Fruit fly (Drosophila melanogaster) whole organism, embryonic: Measurements from ENCODE around the gene CG7362.

Experiments
- Ada2b ChIP-seq: fragments of 200-800 bp; sonication (Bioruptor generic); IDR thresholded peaks from 2 replicates; pipeline ENCODE4 v1.3.6; 2022; ENCODE audit warnings: missing biosample characterization, missing genetic modification characterization
- Antp ChIP-seq: fragments of 200-800 bp; sonication (Bioruptor generic); optimal IDR thresholded peaks from 3 replicates; lab custom pipeline; 2016; ENCODE audit warnings: missing biosample characterization, missing genetic modification characterization
- BtbVII ChIP-seq: fragments of 200-800 bp; sonication (Bioruptor generic); optimal IDR thresholded peaks from 3 replicates; lab custom pipeline; 2017; ENCODE audit warnings: missing biosample characterization, mild to moderate bottlenecking, missing genetic modification characterization
- CG10431 ChIP-seq: fragments of 200-800 bp; sonication (Bioruptor generic); optimal IDR thresholded peaks from 3 replicates; lab custom pipeline; 2018; ENCODE audit warnings: missing biosample characterization, mild to moderate bottlenecking, missing genetic modification characterization
- CG10565 ChIP-seq: fragments of 200-800 bp; sonication (Bioruptor generic); optimal IDR thresholded peaks from 3 replicates; lab custom pipeline; 2016; ENCODE audit warnings: missing biosample characterization, mild to moderate bottlenecking, missing genetic modification characterization
- CG10979 ChIP-seq: fragments of 200-800 bp; sonication (Bioruptor generic); optimal IDR thresholded peaks from 2 replicates; lab custom pipeline; 2018; ENCODE audit warnings: missing biosample characterization, mild to moderate bottlenecking, missing genetic modification characterization, moderate library complexity
- CG12071 ChIP-seq: fragments of 200-800 bp; sonication (Bioruptor generic); optimal IDR thresholded peaks from 3 replicates; lab custom pipeline; 2018; ENCODE audit warnings: missing biosample characterization, mild to moderate bottlenecking, missing genetic modification characterization
- CG12104 ChIP-seq: fragments of 200-800 bp; sonication (Bioruptor generic); optimal IDR thresholded peaks from 3 replicates; lab custom pipeline; 2016; ENCODE audit warnings: missing biosample characterization, missing genetic modification characterization
- CG12155 ChIP-seq: fragments of 200-800 bp; sonication (Bioruptor generic); optimal IDR thresholded peaks from 3 replicates; lab custom pipeline; 2016; ENCODE audit warnings: missing biosample characterization, missing genetic modification characterization
- CG12219 ChIP-seq: fragments of 200-800 bp; sonication (Bioruptor generic); optimal IDR thresholded peaks from 3 replicates; lab custom pipeline; 2018; ENCODE audit warnings: missing biosample characterization, mild to moderate bottlenecking, missing genetic modification characterization
- CG1233 ChIP-seq: fragments of 200-800 bp; sonication (Bioruptor generic); optimal IDR thresholded peaks from 4 replicates; lab custom pipeline; 2018; ENCODE audit warnings: missing biosample characterization, mild to moderate bottlenecking, missing genetic modification characterization
- CG13287 ChIP-seq: fragments of 200-800 bp; sonication (Bioruptor generic); IDR thresholded peaks from 2 replicates; pipeline ENCODE4 v1.3.6; 2022; ENCODE audit warnings: missing biosample characterization, missing genetic modification characterization; ENCODE audit not compliant: partially characterized antibody
- CG17361 ChIP-seq: fragments of 200-800 bp; sonication (Bioruptor generic); IDR thresholded peaks from 3 replicates; pipeline ENCODE4 v1.3.6; 2022; ENCODE audit warnings: missing biosample characterization, missing genetic modification characterization
- CG2120 ChIP-seq: fragments of 200-800 bp; sonication (Bioruptor generic); optimal IDR thresholded peaks from 3 replicates; lab custom pipeline; 2016; ENCODE audit warnings: missing biosample characterization, missing genetic modification characterization
- CG2199 ChIP-seq: fragments of 200-800 bp; sonication (Bioruptor generic); IDR thresholded peaks from 3 replicates; pipeline ENCODE4 v1.3.6; 2022; ENCODE audit warnings: missing biosample characterization, missing genetic modification characterization
- CG2889 ChIP-seq: fragments of 200-800 bp; sonication (Bioruptor generic); IDR thresholded peaks from 3 replicates; pipeline ENCODE4 v1.3.6; 2022; ENCODE audit warnings: missing biosample characterization, missing genetic modification characterization
- CG7928 ChIP-seq: fragments of 200-800 bp; sonication (Bioruptor generic); optimal IDR thresholded peaks from 2 replicates; lab custom pipeline; 2017; ENCODE audit warnings: missing biosample characterization, mild to moderate bottlenecking, missing genetic modification characterization
- CG8478 ChIP-seq: fragments of >200 bp; optimal IDR thresholded peaks from 2 replicates; lab custom pipeline; 2018
- CG8944 ChIP-seq: fragments of 200-800 bp; sonication (Bioruptor generic); optimal IDR thresholded peaks from 3 replicates; lab custom pipeline; 2016; ENCODE audit warnings: missing biosample characterization, missing genetic modification characterization
- CTCF ChIP-seq: fragments of 200-800 bp; sonication (Bioruptor generic); optimal IDR thresholded peaks from 2 replicates; lab custom pipeline; 2017; ENCODE audit warnings: missing biosample characterization, mild to moderate bottlenecking, missing genetic modification characterization, moderate library complexity
- Camta ChIP-seq: fragments of 200-800 bp; sonication (Bioruptor generic); optimal IDR thresholded peaks from 2 replicates; lab custom pipeline; 2016; ENCODE audit warnings: missing biosample characterization, missing genetic modification characterization
- Deaf1 ChIP-seq: fragments of 200-800 bp; optimal IDR thresholded peaks from 3 replicates; lab custom pipeline; 2019; ENCODE audit warnings: missing biosample characterization, mild to moderate bottlenecking, missing genetic modification characterization, moderate library complexity
- Dek ChIP-seq: fragments of 200-800 bp; sonication (Bioruptor generic); optimal IDR thresholded peaks from 3 replicates; lab custom pipeline; 2019; ENCODE audit warnings: missing biosample characterization, mild to moderate bottlenecking, missing genetic modification characterization, moderate library complexity
- Dp ChIP-seq: fragments of 200-800 bp; sonication (Bioruptor generic); optimal IDR thresholded peaks from 2 replicates; lab custom pipeline; 2018; ENCODE audit warnings: missing biosample characterization, mild to moderate bottlenecking, missing genetic modification characterization, moderate library complexity
- Gsc ChIP-seq: fragments of 200-800 bp; sonication (Bioruptor generic); IDR thresholded peaks from 2 replicates; pipeline ENCODE4 v1.3.6; 2022; ENCODE audit warnings: missing biosample characterization, missing genetic modification characterization
- HmgZ ChIP-seq: fragments of 200-800 bp; sonication (Bioruptor generic); optimal IDR thresholded peaks from 2 replicates; lab custom pipeline; 2018; ENCODE audit warnings: missing biosample characterization, mild to moderate bottlenecking, missing genetic modification characterization
- MESR4 ChIP-seq: fragments of 200-800 bp; sonication (Bioruptor generic); optimal IDR thresholded peaks from 2 replicates; lab custom pipeline; 2018; ENCODE audit warnings: missing biosample characterization, mild to moderate bottlenecking, missing genetic modification characterization, moderate library complexity
- Mad ChIP-seq: fragments of 200-800 bp; sonication (Bioruptor generic); optimal IDR thresholded peaks from 2 replicates; lab custom pipeline; 2016; ENCODE audit warnings: missing biosample characterization, missing genetic modification characterization
- NC2α ChIP-seq: fragments of 200-800 bp; sonication (Bioruptor generic); optimal IDR thresholded peaks from 2 replicates; lab custom pipeline; 2016; ENCODE audit warnings: missing biosample characterization, missing genetic modification characterization
- NK7.1 ChIP-seq: fragments of 200-800 bp; sonication (Bioruptor generic); optimal IDR thresholded peaks from 3 replicates; lab custom pipeline; 2016; ENCODE audit warnings: missing biosample characterization, missing genetic modification characterization
- Oaz ChIP-seq: fragments of 200-800 bp; sonication (Bioruptor generic); IDR thresholded peaks from 2 replicates; pipeline ENCODE4 v1.3.6; 2022; ENCODE audit warnings: missing biosample characterization, missing genetic modification characterization
- Opbp ChIP-seq: fragments of 200-800 bp; sonication (Bioruptor generic); IDR thresholded peaks from 3 replicates; pipeline ENCODE4 v1.3.6; 2022; ENCODE audit warnings: missing biosample characterization, missing genetic modification characterization; ENCODE audit not compliant: partially characterized antibody
- Sin3A ChIP-seq: fragments of >200 bp; optimal IDR thresholded peaks from 2 replicates; lab custom pipeline; 2018
- TFAM ChIP-seq: fragments of 200-800 bp; sonication (Bioruptor generic); optimal IDR thresholded peaks from 2 replicates; lab custom pipeline; 2017; ENCODE audit warnings: missing biosample characterization, missing genetic modification characterization, inconsistent platforms
- Xbp1 ChIP-seq: fragments of 200-800 bp; sonication (Bioruptor generic); optimal IDR thresholded peaks from 3 replicates; lab custom pipeline; 2016; ENCODE audit warnings: missing biosample characterization, mild to moderate bottlenecking, missing genetic modification characterization
- ac ChIP-seq: fragments of 200-800 bp; sonication (Bioruptor generic); optimal IDR thresholded peaks from 3 replicates; lab custom pipeline; 2017; ENCODE audit warnings: missing biosample characterization, mild to moderate bottlenecking, missing genetic modification characterization
- amos ChIP-seq: fragments of 200-800 bp; sonication (Bioruptor generic); IDR thresholded peaks from 2 replicates; pipeline ENCODE4 v1.3.6; 2022; ENCODE audit warnings: missing biosample characterization, missing genetic modification characterization; ENCODE audit not compliant: partially characterized antibody
- ap ChIP-seq: fragments of 200-800 bp; sonication (Bioruptor generic); IDR thresholded peaks from 2 replicates; pipeline ENCODE4 v1.3.6; 2022; ENCODE audit warnings: missing biosample characterization, missing genetic modification characterization
- bbx ChIP-seq: fragments of 200-800 bp; sonication (Bioruptor generic); IDR thresholded peaks from 2 replicates; pipeline ENCODE4 v1.3.6; 2022; ENCODE audit warnings: missing biosample characterization, missing genetic modification characterization; ENCODE audit not compliant: partially characterized antibody
- ci ChIP-seq: fragments of 200-800 bp; sonication (Bioruptor generic); IDR thresholded peaks from 3 replicates; pipeline ENCODE4 v1.3.6; 2022; ENCODE audit warnings: missing biosample characterization, missing genetic modification characterization
- da ChIP-seq: fragments of 200-800 bp; sonication (Bioruptor generic); optimal IDR thresholded peaks from 2 replicates; lab custom pipeline; 2016; ENCODE audit warnings: missing biosample characterization, missing genetic modification characterization
- eyg ChIP-seq: fragments of 200-800 bp; sonication (Bioruptor generic); optimal IDR thresholded peaks from 3 replicates; lab custom pipeline; 2016; ENCODE audit warnings: missing biosample characterization, missing genetic modification characterization
- fd102C ChIP-seq: fragments of 200-800 bp; sonication (Bioruptor generic); optimal IDR thresholded peaks from 2 replicates; lab custom pipeline; 2018; ENCODE audit warnings: missing biosample characterization, mild to moderate bottlenecking, missing genetic modification characterization, moderate library complexity
- gfzf ChIP-seq: fragments of 200-800 bp; sonication (Bioruptor generic); optimal IDR thresholded peaks from 2 replicates; lab custom pipeline; 2016; ENCODE audit warnings: missing biosample characterization, mild to moderate bottlenecking, missing genetic modification characterization, moderate library complexity
- hb ChIP-seq: fragments of 200-800 bp; sonication (Bioruptor generic); IDR thresholded peaks from 3 replicates; pipeline ENCODE4 v1.3.6; 2022; ENCODE audit warnings: missing biosample characterization, missing genetic modification characterization; ENCODE audit not compliant: partially characterized antibody
- luna ChIP-seq: fragments of 200-800 bp; sonication (Bioruptor generic); optimal IDR thresholded peaks from 2 replicates; lab custom pipeline; 2016; ENCODE audit warnings: missing biosample characterization, missing genetic modification characterization
- org-1 ChIP-seq: fragments of 200-800 bp; sonication (Bioruptor generic); optimal IDR thresholded peaks from 2 replicates; lab custom pipeline; 2017; ENCODE audit warnings: missing biosample characterization, missing genetic modification characterization
- otp ChIP-seq: fragments of 200-800 bp; sonication (Bioruptor generic); IDR thresholded peaks from 3 replicates; pipeline ENCODE4, ENCODE4 v1.3.6; 2022; ENCODE audit warnings: missing biosample characterization, missing genetic modification characterization
- phol ChIP-seq: fragments of 200-800 bp; sonication (Bioruptor generic); optimal IDR thresholded peaks from 3 replicates; lab custom pipeline; 2018; ENCODE audit warnings: missing biosample characterization, mild to moderate bottlenecking, missing genetic modification characterization, moderate library complexity
- salm ChIP-seq: fragments of 200-800 bp; sonication (Bioruptor generic); optimal IDR thresholded peaks from 2 replicates; lab custom pipeline; 2018; ENCODE audit warnings: missing biosample characterization, mild to moderate bottlenecking, missing genetic modification characterization
- sima ChIP-seq: fragments of 200-800 bp; sonication (Bioruptor generic); optimal IDR thresholded peaks from 2 replicates; lab custom pipeline; 2016; ENCODE audit warnings: missing biosample characterization, missing genetic modification characterization
- sug ChIP-seq: fragments of 200-800 bp; optimal IDR thresholded peaks from 2 replicates; lab custom pipeline; 2019; ENCODE audit warnings: missing biosample characterization, mild to moderate bottlenecking, missing genetic modification characterization, moderate library complexity
- zen2 ChIP-seq: fragments of 200-800 bp; sonication (Bioruptor generic); IDR thresholded peaks from 3 replicates; pipeline ENCODE4 v1.3.6; 2022; ENCODE audit warnings: missing biosample characterization, missing genetic modification characterization; ENCODE audit not compliant: partially characterized antibody

Gene CG7362

DNA sequence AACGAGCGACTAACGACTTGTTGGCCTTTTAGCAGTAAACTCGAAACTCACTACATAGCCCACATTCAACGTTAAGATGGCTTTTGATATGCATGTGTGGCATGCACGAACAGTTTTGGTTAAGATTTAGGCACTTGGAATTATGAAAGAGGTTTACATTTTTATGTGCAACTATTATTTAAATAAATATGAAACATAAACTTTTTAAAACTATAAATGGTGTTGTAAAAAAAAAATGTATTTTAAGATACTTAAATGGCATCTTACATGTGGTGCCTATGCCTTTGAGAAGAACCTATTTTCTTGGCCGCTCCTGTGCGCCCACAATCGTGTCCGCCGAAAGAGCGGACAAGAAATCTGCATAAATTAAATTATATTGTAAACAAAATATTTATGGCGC is 47.9 kb downstream of the CG7362 start (continued):
- TF ChIP-seq Sin3A (no peak), CG2120 (GFP tag; lab: Kevin White, UChicago) (no peak), eyg (GFP tag; lab: Kevin White, UChicago) (no peak), luna (GFP tag; lab: Kevin White, UChicago) (no peak), ap (0 out of 2 replicates have a peak, but pooled peaks have one; percentile 27), CG13287 (GFP tag; lab: Robert Waterston, UW) (no peak), zen2 (GFP tag; lab: Robert Waterston, UW) (no peak), fd102C (GFP tag; lab: Kevin White, UChicago) (no peak), salm (tag; lab: Kevin White, UChicago) (no peak), Opbp (no peak), otp (GFP tag; lab: Robert Waterston, UW) (no peak), CG17361 (no peak), NK7.1 (GFP tag; lab: Kevin White, UChicago) (no peak), BtbVII (no peak), Camta (GFP tag; lab: Kevin White, UChicago) (no peak), org-1 (GFP tag; lab: Kevin White, UChicago) (no peak), CG2199 (no peak), NC2α (GFP tag; lab: Kevin White, UChicago) (no peak), CG12155 (GFP tag; lab: Kevin White, UChicago) (no peak), hb (GFP tag; lab: Robert Waterston, UW) (no peak), TFAM (GFP tag; lab: Kevin White, UChicago) (no peak), ac (GFP tag; lab: Kevin White, UChicago) (no peak), CG8478 (no peak), CG10431 (no peak), Antp (GFP tag; lab: Kevin White, UChicago) (no peak), CG7928 (no peak), CG12104 (no peak), ci (GFP tag; lab: Robert Waterston, UW) (peak; percentile 42; the same call in 1 of the 3 replicates), Ada2b (GFP tag; lab: Robert Waterston, UW) (peak; percentile 55), gfzf (GFP tag; lab: Kevin White, UChicago) (no peak), Oaz (GFP tag; lab: Robert Waterston, UW) (no peak), da (GFP tag; lab: Kevin White, UChicago) (no peak), CG10565 (GFP tag; lab: Kevin White, UChicago) (no peak), amos (no peak), CG1233 (GFP tag; lab: Kevin White, UChicago) (no peak), CG10979 (tag; lab: Kevin White, UChicago) (no peak), sug (tag; lab: Kevin White, UChicago) (no peak), sima (GFP tag; lab: Kevin White, UChicago) (no peak), Mad (GFP tag; lab: Kevin White, UChicago) (no peak), CG8944 (no peak), CTCF (GFP tag; lab: Kevin White, UChicago) (no peak), HmgZ (tag; lab: Kevin White, UChicago) (no peak), CG12071 (GFP tag; lab: Kevin White, UChicago) (no peak), Xbp1 (GFP tag; lab: Kevin White, UChicago) (no peak), CG12219 (no peak), Dek (tag; lab: Kevin White, UChicago) (no peak), CG2889 (GFP tag; lab: Robert Waterston, UW) (no peak), phol (tag; lab: Kevin White, UChicago) (peak; percentile 5), MESR4 (GFP tag; lab: Kevin White, UChicago) (no peak), Dp (GFP tag; lab: Kevin White, UChicago) (no peak), Deaf1 (tag; lab: Kevin White, UChicago) (no peak), bbx (GFP tag; lab: Robert Waterston, UW) (no peak), Gsc (no peak)
